Worm (Caenorhabditis elegans) whole organism, L2 larva: ENCODE results near the gene dot-1.2.

Source experiments
- C34F6.9 ChIP-seq: fragments of 150-350 bp; optimal IDR thresholded peaks from 2 replicates; lab custom pipeline; 2014; ENCODE audit warnings: missing biosample characterization, missing genetic modification characterization
- R02D3.7 ChIP-seq: fragments of 150-350 bp; optimal IDR thresholded peaks from 2 replicates; lab custom pipeline; 2014; ENCODE audit warnings: missing biosample characterization, missing genetic modification characterization
- ZK546.5 ChIP-seq: sonication (generic microtip); optimal IDR thresholded peaks from 2 replicates; lab custom pipeline; 2017; ENCODE audit warnings: missing biosample characterization, missing genetic modification characterization
- ama-1 ChIP-seq: fragments of 150-350 bp; optimal IDR thresholded peaks from 2 replicates; lab custom pipeline; 2018; ENCODE audit warnings: inconsistent platforms
- blmp-1 ChIP-seq: sonication (generic microtip); optimal IDR thresholded peaks from 2 replicates; lab custom pipeline; 2017; ENCODE audit warnings: missing genetic modification characterization, mild to moderate bottlenecking, missing compliant biosample characterization, antibody characterized with exemption, moderate library complexity; ENCODE audit not compliant: insufficient read depth
- crh-2 ChIP-seq: sonication (generic microtip); optimal IDR thresholded peaks from 2 replicates; lab custom pipeline; 2017; ENCODE audit warnings: missing biosample characterization, missing genetic modification characterization
- egl-27 ChIP-seq: sonication (generic microtip); optimal IDR thresholded peaks from 3 replicates; lab custom pipeline; 2017; ENCODE audit warnings: missing biosample characterization, missing genetic modification reagents, missing genetic modification characterization
- elt-3 ChIP-seq: sonication (generic microtip); optimal IDR thresholded peaks from 2 replicates; lab custom pipeline; 2017; ENCODE audit warnings: missing biosample characterization, missing genetic modification characterization
- fos-1 ChIP-seq: fragments of 150-350 bp; optimal IDR thresholded peaks from 2 replicates; lab custom pipeline; 2014; ENCODE audit warnings: missing biosample characterization, missing genetic modification characterization
- lin-11 ChIP-seq: fragments of 150-350 bp; sonication (generic microtip); optimal IDR thresholded peaks from 2 replicates; lab custom pipeline; 2014; ENCODE audit warnings: missing biosample characterization, missing genetic modification characterization, inconsistent platforms, mixed read lengths
- lin-13 ChIP-seq: fragments of 150-350 bp; optimal IDR thresholded peaks from 2 replicates; lab custom pipeline; 2014; ENCODE audit warnings: missing biosample characterization, missing genetic modification reagents, missing genetic modification characterization
- lin-39 ChIP-seq: fragments of 150-350 bp; optimal IDR thresholded peaks from 2 replicates; lab custom pipeline; 2014; ENCODE audit warnings: missing biosample characterization, missing genetic modification reagents, missing genetic modification characterization
- lsy-2 ChIP-seq, 2 experiments: fragments of 150-350 bp in 1 of 2; sonication (generic microtip) in 1 of 2; optimal IDR thresholded peaks; 2 replicates each; lab custom pipeline; 2014 to 2017; ENCODE audit warnings: missing biosample characterization in 2 of 2, missing genetic modification characterization in 2 of 2
- mbf-1 ChIP-seq: sonication (generic microtip); optimal IDR thresholded peaks from 2 replicates; lab custom pipeline; 2017; ENCODE audit warnings: missing biosample characterization, missing genetic modification characterization
- mdl-1 ChIP-seq, 2 experiments: fragments of 150-350 bp in 1 of 2; sonication (generic microtip) in 1 of 2; optimal IDR thresholded peaks; 2 replicates each; lab custom pipeline; 2017; ENCODE audit warnings: missing biosample characterization in 2 of 2, missing genetic modification characterization in 2 of 2
- nhr-11 ChIP-seq: fragments of 150-350 bp; optimal IDR thresholded peaks from 2 replicates; lab custom pipeline; 2014; ENCODE audit warnings: missing biosample characterization, missing genetic modification characterization
- nhr-12 ChIP-seq: fragments of 150-350 bp; optimal IDR thresholded peaks from 2 replicates; lab custom pipeline; 2014; ENCODE audit warnings: missing biosample characterization, missing genetic modification characterization
- nhr-129 ChIP-seq: fragments of 150-350 bp; optimal IDR thresholded peaks from 2 replicates; lab custom pipeline; 2014; ENCODE audit warnings: missing biosample characterization, missing genetic modification characterization
- nhr-21 ChIP-seq: fragments of 150-350 bp; optimal IDR thresholded peaks from 2 replicates; lab custom pipeline; 2014; ENCODE audit warnings: missing biosample characterization, missing genetic modification characterization
- nhr-23 ChIP-seq: fragments of 150-350 bp; optimal IDR thresholded peaks from 2 replicates; lab custom pipeline; 2014; ENCODE audit warnings: missing biosample characterization, missing genetic modification reagents, missing genetic modification characterization
- nhr-237 ChIP-seq: fragments of 150-350 bp; optimal IDR thresholded peaks from 2 replicates; lab custom pipeline; 2014; ENCODE audit warnings: missing biosample characterization, missing genetic modification characterization
- nhr-25 ChIP-seq: fragments of 150-350 bp; sonication (generic microtip); optimal IDR thresholded peaks from 3 replicates; lab custom pipeline; 2014; ENCODE audit warnings: missing biosample characterization, missing genetic modification characterization
- nhr-6 ChIP-seq: fragments of 150-350 bp; optimal IDR thresholded peaks from 2 replicates; lab custom pipeline; 2014; ENCODE audit warnings: missing biosample characterization, missing genetic modification characterization
- nhr-77 ChIP-seq: fragments of 150-350 bp; optimal IDR thresholded peaks from 2 replicates; lab custom pipeline; 2014; ENCODE audit warnings: missing biosample characterization, missing genetic modification characterization
- skn-1 ChIP-seq: sonication (generic microtip); optimal IDR thresholded peaks from 2 replicates; lab custom pipeline; 2017; ENCODE audit warnings: missing biosample characterization, missing genetic modification characterization
- sma-3 ChIP-seq: sonication (generic microtip); optimal IDR thresholded peaks from 2 replicates; lab custom pipeline; 2016; ENCODE audit warnings: missing genetic modification reagents, missing genetic modification characterization, missing compliant biosample characterization
- unc-39 ChIP-seq: fragments of 150-350 bp; optimal IDR thresholded peaks from 2 replicates; lab custom pipeline; 2014; ENCODE audit warnings: missing biosample characterization, missing genetic modification characterization
- unc-55 ChIP-seq: fragments of 150-350 bp; sonication (generic microtip); optimal IDR thresholded peaks from 3 replicates; lab custom pipeline; 2014; ENCODE audit warnings: missing biosample characterization, missing genetic modification reagents, missing genetic modification characterization
- unc-62 ChIP-seq: fragments of 150-350 bp; optimal IDR thresholded peaks from 2 replicates; lab custom pipeline; 2014; ENCODE audit warnings: missing biosample characterization, missing genetic modification reagents, missing genetic modification characterization
- zag-1 ChIP-seq: fragments of 150-350 bp; optimal IDR thresholded peaks from 2 replicates; lab custom pipeline; 2014; ENCODE audit warnings: missing biosample characterization, missing genetic modification characterization
- ztf-1 ChIP-seq: fragments of 200-800 bp; sonication (Bioruptor generic); conservative IDR thresholded peaks from 2 replicates; pipeline ENCODE4 v1.3.6; 2022; ENCODE audit warnings: missing genetic modification characterization, missing compliant biosample characterization
- ztf-11 ChIP-seq: sonication (generic microtip); optimal IDR thresholded peaks from 2 replicates; lab custom pipeline; 2017; ENCODE audit warnings: missing biosample characterization, missing genetic modification characterization
- ztf-4 ChIP-seq: fragments of 150-350 bp; optimal IDR thresholded peaks from 2 replicates; lab custom pipeline; 2014; ENCODE audit warnings: missing biosample characterization, missing genetic modification characterization

dot-1.2 gene

DNA sequence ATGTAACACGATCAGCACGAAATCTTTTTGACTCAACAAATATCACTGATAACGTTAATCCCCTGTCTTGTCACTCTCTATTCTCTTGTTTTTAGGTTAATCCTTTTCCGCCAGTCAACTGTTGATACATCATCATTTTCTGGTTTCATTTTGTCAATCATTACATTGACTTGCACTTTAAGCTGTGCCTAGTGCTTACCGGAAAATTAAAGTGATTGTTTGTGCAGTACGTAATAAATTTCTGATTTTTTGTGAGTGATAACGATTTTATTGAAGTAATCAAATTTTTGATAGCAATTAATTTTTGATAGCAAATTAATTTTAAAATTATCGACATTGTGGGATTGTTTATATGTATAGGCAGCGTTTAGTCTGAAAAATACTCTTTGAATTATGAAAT is 40.0 kb upstream of the dot-1.2 start:
- no peak for TF ChIP-seq crh-2 (tag; lab: Kevin White, UChicago)
- TF ChIP-seq fos-1 (tag; lab: Kevin White, UChicago) = peak; percentile 74
- peak; percentile 57 for TF ChIP-seq skn-1

ce11 chrX:11908226-11908625 is 39.1 kb upstream of the dot-1.2 start:
- TF ChIP-seq ama-1 (lab: Kevin White, UChicago) (no peak), blmp-1 (tag; lab: Kevin White, UChicago) (no peak), crh-2 (tag; lab: Kevin White, UChicago) (no peak), lin-11 (tag; lab: Kevin White, UChicago) (no peak), mbf-1 (no peak), nhr-6 (tag; lab: Kevin White, UChicago) (no peak), ztf-1 (no peak), lin-13 (GFP tag; lab: Kevin White, UChicago) (no peak), sma-3 (GFP tag; lab: Kevin White, UChicago) (no peak), nhr-25 (tag; lab: Kevin White, UChicago) (no peak), unc-39 (no peak), egl-27 (tag; lab: Kevin White, UChicago) (no peak), zag-1 (tag; lab: Kevin White, UChicago) (no peak), nhr-77 (tag; lab: Kevin White, UChicago) (no peak), unc-55 (no peak), ztf-11 (no peak), nhr-237 (tag; lab: Kevin White, UChicago) (no peak), ZK546.5 (no peak)

DNA sequence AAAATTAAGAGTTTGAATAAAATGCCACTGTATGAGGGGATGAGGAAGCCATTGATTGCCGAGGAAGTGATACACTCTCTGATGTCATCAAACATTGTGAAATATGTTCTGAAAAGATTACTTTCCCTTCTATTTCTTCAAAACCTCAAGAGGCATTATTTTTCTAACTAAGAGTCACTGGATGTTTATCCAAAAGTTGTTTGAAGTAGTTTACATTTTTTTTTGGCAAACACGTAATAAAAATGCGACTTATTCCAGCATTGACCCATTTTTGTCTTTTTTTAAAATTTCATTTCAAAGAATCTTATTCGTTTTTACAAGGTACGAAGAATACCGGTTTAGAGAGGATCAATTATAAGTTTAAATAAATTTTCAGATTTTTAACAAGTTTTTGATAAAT is 38.1 kb upstream of the dot-1.2 start, which contains the start of gene Y62H9A.11:
Y62H9A.11 (minus strand) TSS at position 101 of the 400 bp plus-strand sequence.
- TF ChIP-seq elt-3 (tag; lab: Kevin White, UChicago) (no peak), zag-1 (tag; lab: Kevin White, UChicago) (no peak), blmp-1 (tag; lab: Kevin White, UChicago) (no peak), nhr-77 (tag; lab: Kevin White, UChicago) (no peak), unc-39 (no peak), lin-39 (tag; lab: Kevin White, UChicago) (no peak)
- TF ChIP-seq, all 48 proteins: peak for 0

ce11 chrX:11906626-11907025 is 37.5 kb upstream of the dot-1.2 start:
- TF ChIP-seq unc-62 (GFP tag; lab: Kevin White, UChicago) = no peak
- TF ChIP-seq nhr-237 (tag; lab: Kevin White, UChicago) = no peak
- TF ChIP-seq skn-1 = no peak
- no peak for TF ChIP-seq R02D3.7 (tag; lab: Kevin White, UChicago)
- no peak for TF ChIP-seq nhr-129 (tag; lab: Kevin White, UChicago)
- no peak for TF ChIP-seq ztf-1
- no peak for TF ChIP-seq lsy-2 (tag; optimal IDR thresholded peaks at IDR 0.05; lab: Kevin White, UChicago)
- TF ChIP-seq nhr-77 (tag; lab: Kevin White, UChicago) = no peak
- TF ChIP-seq nhr-23 (tag; lab: Kevin White, UChicago) = no peak
- TF ChIP-seq nhr-6 (tag; lab: Kevin White, UChicago) = no peak
- no peak for TF ChIP-seq elt-3 (tag; lab: Kevin White, UChicago)
- TF ChIP-seq mdl-1 (tag; optimal IDR thresholded peaks at IDR 0.05; lab: Kevin White, UChicago) = no peak
- no peak for TF ChIP-seq C34F6.9
- no peak for TF ChIP-seq ZK546.5
- TF ChIP-seq nhr-25 (tag; lab: Kevin White, UChicago) = no peak
- TF ChIP-seq nhr-11 (tag; lab: Kevin White, UChicago) = no peak
- TF ChIP-seq, all 48 proteins: peak for 0

DNA sequence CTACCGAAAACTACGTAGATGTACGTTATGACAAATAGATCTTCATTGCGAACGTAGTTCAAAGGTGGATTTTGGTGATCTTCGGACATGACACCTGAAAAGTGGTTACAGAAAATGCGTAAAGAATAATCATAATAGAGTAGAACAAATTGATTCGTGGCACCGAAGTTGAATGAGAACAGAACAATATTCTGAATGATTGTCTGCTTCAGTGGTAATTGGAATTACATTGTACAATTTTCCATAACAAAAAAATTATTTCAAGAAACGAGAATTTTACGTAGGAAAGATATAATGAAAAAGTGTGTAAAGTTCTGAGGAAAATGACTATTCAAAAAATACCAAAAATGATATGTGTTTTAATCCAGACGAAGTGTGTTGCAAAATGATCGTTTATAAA is 33.5 kb upstream of the dot-1.2 start, which contains the start of gene Y62H9A.10:
Y62H9A.10 (minus strand) TSS at position 101 of the 400 bp plus-strand sequence.
- TF ChIP-seq egl-27 (tag; lab: Kevin White, UChicago) = no peak
- TF ChIP-seq lin-39 (tag; lab: Kevin White, UChicago) = no peak
- TF ChIP-seq C34F6.9 = no peak
- TF ChIP-seq ztf-4 = no peak
- TF ChIP-seq ama-1 (lab: Kevin White, UChicago) = no peak
- no peak for TF ChIP-seq nhr-25 (tag; lab: Kevin White, UChicago)
- TF ChIP-seq ztf-11 = no peak
- TF ChIP-seq nhr-12 = no peak
- no peak for TF ChIP-seq nhr-129 (tag; lab: Kevin White, UChicago)
- no peak for TF ChIP-seq nhr-21
